Worm (Caenorhabditis elegans) whole organism, early embryonic: ENCODE data around the gene srh-240.

ENCODE experiments used
- B0310.2 ChIP-seq: sonication (generic microtip); optimal IDR thresholded peaks from 2 replicates; lab custom pipeline; 2016; ENCODE audit warnings: mild to moderate bottlenecking, missing genetic modification characterization, missing compliant biosample characterization
- F13C5.2 ChIP-seq: sonication (generic microtip); optimal IDR thresholded peaks from 2 replicates; lab custom pipeline; 2017; ENCODE audit warnings: mild to moderate bottlenecking, missing genetic modification characterization, inconsistent platforms, missing compliant biosample characterization
- aly-1 ChIP-seq: sonication (generic microtip); optimal IDR thresholded peaks from 2 replicates; lab custom pipeline; 2016; ENCODE audit warnings: missing genetic modification characterization, missing compliant biosample characterization
- ama-1 ChIP-seq: fragments of 150-350 bp; optimal IDR thresholded peaks from 2 replicates; lab custom pipeline; 2014
- ceh-13 ChIP-seq: fragments of 200-800 bp; sonication (Bioruptor generic); optimal IDR thresholded peaks from 2 replicates; lab custom pipeline; 2018; ENCODE audit warnings: mild to moderate bottlenecking, missing genetic modification characterization, missing compliant biosample characterization
- ceh-36 ChIP-seq: sonication (generic microtip); optimal IDR thresholded peaks from 2 replicates; lab custom pipeline; 2016; ENCODE audit warnings: missing genetic modification characterization, inconsistent platforms, missing compliant biosample characterization
- ets-7 ChIP-seq: sonication (generic microtip); optimal IDR thresholded peaks from 2 replicates; lab custom pipeline; 2016; ENCODE audit warnings: missing genotype, missing genetic modification characterization, missing compliant biosample characterization
- flt-1 ChIP-seq: fragments of 200-800 bp; sonication (Bioruptor generic); IDR thresholded peaks from 2 replicates; pipeline ENCODE4 v1.3.6; 2022; ENCODE audit warnings: missing genetic modification characterization, missing compliant biosample characterization
- hmbx-1 ChIP-seq: sonication (generic microtip); optimal IDR thresholded peaks from 2 replicates; lab custom pipeline; 2016; ENCODE audit warnings: mild to moderate bottlenecking, missing genetic modification characterization, missing compliant biosample characterization
- hmg-4 ChIP-seq: fragments of 200-800 bp; sonication (Bioruptor generic); optimal IDR thresholded peaks from 2 replicates; lab custom pipeline; 2018; ENCODE audit warnings: mild to moderate bottlenecking, missing genetic modification characterization, missing compliant biosample characterization
- hnd-1 ChIP-seq: sonication (generic microtip); optimal IDR thresholded peaks from 2 replicates; lab custom pipeline; 2016; ENCODE audit warnings: missing genetic modification characterization, missing compliant biosample characterization
- pes-1 ChIP-seq: fragments of 200-800 bp; sonication (Bioruptor generic); IDR thresholded peaks from 2 replicates; pipeline ENCODE4 v1.3.6; 2022; ENCODE audit warnings: missing genetic modification reagents, missing genetic modification characterization, missing compliant biosample characterization
- scrt-1 ChIP-seq: fragments of 200-800 bp; sonication (Bioruptor generic); IDR thresholded peaks from 2 replicates; pipeline ENCODE4 v1.3.6; 2022; ENCODE audit warnings: missing genetic modification characterization, missing compliant biosample characterization
- sea-1 ChIP-seq: fragments of 200-800 bp; sonication (Bioruptor generic); conservative IDR thresholded peaks from 2 replicates; pipeline ENCODE4 v1.3.6; 2022; ENCODE audit warnings: missing genetic modification characterization, missing compliant biosample characterization
- tbx-11 ChIP-seq: fragments of 200-800 bp; sonication (Bioruptor generic); IDR thresholded peaks from 2 replicates; pipeline ENCODE4 v1.3.6; 2022; ENCODE audit warnings: missing genetic modification characterization, missing compliant biosample characterization
- tbx-37 ChIP-seq: fragments of 200-800 bp; sonication (Bioruptor generic); conservative IDR thresholded peaks from 2 replicates; pipeline ENCODE4 v1.3.6; 2022; ENCODE audit warnings: missing genetic modification reagents, missing genetic modification characterization, missing compliant biosample characterization
- tra-4 ChIP-seq: sonication (generic microtip); optimal IDR thresholded peaks from 2 replicates; lab custom pipeline; 2017; ENCODE audit warnings: missing genetic modification characterization, missing compliant biosample characterization

srh-240 gene

ce11 chrV:2857842-2858241 lies 7.2 kb upstream of the srh-240 start, which contains the start of gene srj-55:
Gene srj-55 (minus strand): TSS chrV:2857942.
- no peak for TF ChIP-seq tbx-11 (GFP tag; lab: Robert Waterston, UW)
- no peak for TF ChIP-seq sea-1
- no peak for TF ChIP-seq tra-4
- no peak for TF ChIP-seq scrt-1 (GFP tag; lab: Robert Waterston, UW)
- TF ChIP-seq hmbx-1 (tag; lab: Kevin White, UChicago): no peak
- no peak for TF ChIP-seq ceh-13 (GFP tag; lab: Kevin White, UChicago)
- TF ChIP-seq tbx-37 (GFP tag; lab: Robert Waterston, UW): no peak
- TF ChIP-seq pes-1 (GFP tag; lab: Robert Waterston, UW): no peak
- no peak for TF ChIP-seq hnd-1 (tag; lab: Kevin White, UChicago)
- no peak for TF ChIP-seq flt-1
- no peak for TF ChIP-seq F13C5.2 (tag; lab: Kevin White, UChicago)
- TF ChIP-seq B0310.2 (tag; lab: Kevin White, UChicago): no peak
- no peak for TF ChIP-seq ama-1 (lab: Kevin White, UChicago)
- TF ChIP-seq ceh-36 (tag; lab: Kevin White, UChicago): no peak
- no peak for TF ChIP-seq aly-1 (tag; lab: Kevin White, UChicago)
- TF ChIP-seq hmg-4 (GFP tag; lab: Kevin White, UChicago): no peak
- TF ChIP-seq ets-7 (tag; lab: Kevin White, UChicago): no peak

ce11 chrV:2859738-2860137 lies 5.3 kb upstream of the srh-240 start, which contains the start of gene srj-54:
Gene srj-54 (minus strand): TSS chrV:2859838.
- TF ChIP-seq scrt-1 (GFP tag; lab: Robert Waterston, UW) (no peak), hnd-1 (tag; lab: Kevin White, UChicago) (no peak), aly-1 (tag; lab: Kevin White, UChicago) (no peak), ets-7 (tag; lab: Kevin White, UChicago) (no peak), hmbx-1 (tag; lab: Kevin White, UChicago) (no peak), F13C5.2 (tag; lab: Kevin White, UChicago) (no peak), ceh-36 (tag; lab: Kevin White, UChicago) (no peak), sea-1 (no peak), pes-1 (GFP tag; lab: Robert Waterston, UW) (no peak), B0310.2 (tag; lab: Kevin White, UChicago) (no peak), ama-1 (lab: Kevin White, UChicago) (no peak), tra-4 (no peak), tbx-11 (GFP tag; lab: Robert Waterston, UW) (no peak), hmg-4 (GFP tag; lab: Kevin White, UChicago) (no peak), tbx-37 (GFP tag; lab: Robert Waterston, UW) (no peak), ceh-13 (GFP tag; lab: Kevin White, UChicago) (no peak), flt-1 (no peak)

- no peak for TF ChIP-seq hmg-4 (GFP tag; lab: Kevin White, UChicago)
- no peak for TF ChIP-seq ets-7 (tag; lab: Kevin White, UChicago)
- no peak for TF ChIP-seq ceh-36 (tag; lab: Kevin White, UChicago)
- TF ChIP-seq tra-4: no peak
- TF ChIP-seq ceh-13 (GFP tag; lab: Kevin White, UChicago): no peak
- TF ChIP-seq aly-1 (tag; lab: Kevin White, UChicago): no peak
- no peak for TF ChIP-seq tbx-37 (GFP tag; lab: Robert Waterston, UW)
- TF ChIP-seq tbx-11 (GFP tag; lab: Robert Waterston, UW): no peak
- TF ChIP-seq hnd-1 (tag; lab: Kevin White, UChicago): no peak
- TF ChIP-seq flt-1: no peak
- no peak for TF ChIP-seq ama-1 (lab: Kevin White, UChicago)
Observed at ce11 chrV:2861505-2861904, 3.5 kb upstream of the srh-240 start, which contains the start of gene srh-270. Gene srh-270 (minus strand): TSS chrV:2861605.

ce11 chrV:2863033-2863432 lies 2.0 kb upstream of the srh-240 start, which contains the start of gene srh-272:
Gene srh-272 (plus strand): TSS chrV:2863333.
- no peak for TF ChIP-seq ceh-13 (GFP tag; lab: Kevin White, UChicago)
- TF ChIP-seq sea-1: no peak
- no peak for TF ChIP-seq tbx-37 (GFP tag; lab: Robert Waterston, UW)
- TF ChIP-seq tra-4: no peak
- no peak for TF ChIP-seq B0310.2 (tag; lab: Kevin White, UChicago)
- no peak for TF ChIP-seq ama-1 (lab: Kevin White, UChicago)
- no peak for TF ChIP-seq tbx-11 (GFP tag; lab: Robert Waterston, UW)
- no peak for TF ChIP-seq flt-1
- no peak for TF ChIP-seq hmg-4 (GFP tag; lab: Kevin White, UChicago)
- no peak for TF ChIP-seq scrt-1 (GFP tag; lab: Robert Waterston, UW)
- no peak for TF ChIP-seq ets-7 (tag; lab: Kevin White, UChicago)
- TF ChIP-seq pes-1 (GFP tag; lab: Robert Waterston, UW): no peak
- TF ChIP-seq aly-1 (tag; lab: Kevin White, UChicago): no peak
- TF ChIP-seq ceh-36 (tag; lab: Kevin White, UChicago): no peak
- TF ChIP-seq hmbx-1 (tag; lab: Kevin White, UChicago): no peak
- TF ChIP-seq hnd-1 (tag; lab: Kevin White, UChicago): no peak
- no peak for TF ChIP-seq F13C5.2 (tag; lab: Kevin White, UChicago)

- TF ChIP-seq ets-7 (tag; lab: Kevin White, UChicago) (no peak), ceh-36 (tag; lab: Kevin White, UChicago) (no peak), tra-4 (no peak), tbx-37 (GFP tag; lab: Robert Waterston, UW) (no peak), ama-1 (lab: Kevin White, UChicago) (no peak), B0310.2 (tag; lab: Kevin White, UChicago) (no peak), hnd-1 (tag; lab: Kevin White, UChicago) (no peak), tbx-11 (GFP tag; lab: Robert Waterston, UW) (no peak), pes-1 (GFP tag; lab: Robert Waterston, UW) (no peak), scrt-1 (GFP tag; lab: Robert Waterston, UW) (no peak), F13C5.2 (tag; lab: Kevin White, UChicago) (no peak), ceh-13 (GFP tag; lab: Kevin White, UChicago) (no peak), hmg-4 (GFP tag; lab: Kevin White, UChicago) (no peak), sea-1 (no peak), flt-1 (no peak), aly-1 (tag; lab: Kevin White, UChicago) (no peak)
Observed at ce11 chrV:2869503-2869902, 4.5 kb downstream of the srh-240 start, which contains the start of gene srh-241. Gene srh-241 (minus strand): TSS chrV:2869603.

- TF ChIP-seq ceh-13 (GFP tag; lab: Kevin White, UChicago) (no peak), aly-1 (tag; lab: Kevin White, UChicago) (no peak), tra-4 (no peak), scrt-1 (GFP tag; lab: Robert Waterston, UW) (no peak), hmg-4 (GFP tag; lab: Kevin White, UChicago) (no peak), hnd-1 (tag; lab: Kevin White, UChicago) (no peak), ceh-36 (tag; lab: Kevin White, UChicago) (no peak), tbx-37 (GFP tag; lab: Robert Waterston, UW) (no peak), F13C5.2 (tag; lab: Kevin White, UChicago) (no peak), flt-1 (no peak), tbx-11 (GFP tag; lab: Robert Waterston, UW) (no peak), ama-1 (lab: Kevin White, UChicago) (no peak), ets-7 (tag; lab: Kevin White, UChicago) (no peak), sea-1 (no peak), B0310.2 (tag; lab: Kevin White, UChicago) (no peak)
Observed at ce11 chrV:2870127-2870526, 5.1 kb downstream of the srh-240 start, which contains the start of gene srh-243. Gene srh-243 (plus strand): TSS chrV:2870427.
